Fruit fly (Drosophila melanogaster): ENCODE data around the gene CG42240.

The CG42240 gene

dm6 chrX:6316858-6317474 lies 13.7 kb upstream of the CG42240 start:
- TF ChIP-seq CG17801 (GFP tag; optimal IDR thresholded peaks at IDR 0.05; ENCODE audit: partially characterized antibody), result no peak

DNA sequence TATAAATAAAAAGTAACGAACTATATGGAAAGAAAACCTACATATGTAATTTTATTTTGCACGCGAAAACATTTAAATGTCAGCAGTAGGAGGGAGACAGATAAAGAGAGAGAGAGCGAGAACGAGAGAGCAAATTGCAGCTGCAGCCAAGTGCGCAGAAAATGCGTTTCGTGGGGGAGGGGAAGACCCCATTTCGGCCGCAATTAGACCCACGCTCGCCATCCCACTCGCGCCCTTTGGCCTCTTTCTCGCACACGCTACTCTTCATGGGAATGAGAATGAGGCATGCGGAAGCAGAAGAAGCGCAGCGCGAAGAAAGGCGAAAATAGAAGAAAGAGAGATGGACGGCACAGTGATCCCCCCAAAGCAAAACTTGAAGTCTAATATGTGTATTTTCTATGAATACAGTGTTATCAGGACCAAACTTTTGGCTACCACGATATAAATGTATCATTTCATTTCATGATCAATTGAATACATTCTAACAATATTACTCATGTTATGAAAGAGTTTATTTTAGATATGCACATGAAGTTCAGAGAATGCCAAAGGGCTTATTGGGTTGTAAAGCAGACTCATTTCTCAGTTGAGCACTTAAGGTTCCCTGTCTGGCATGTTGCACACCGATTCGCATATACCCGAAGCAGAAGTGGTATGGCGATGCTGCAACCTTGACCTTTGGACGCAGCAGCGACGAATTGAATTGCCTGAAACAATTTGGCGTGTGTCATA lies 2.5 kb downstream of the CG42240 start:
- no peak for TF ChIP-seq CG17801 (GFP tag; optimal IDR thresholded peaks at IDR 0.05; ENCODE audit: partially characterized antibody)

DNA sequence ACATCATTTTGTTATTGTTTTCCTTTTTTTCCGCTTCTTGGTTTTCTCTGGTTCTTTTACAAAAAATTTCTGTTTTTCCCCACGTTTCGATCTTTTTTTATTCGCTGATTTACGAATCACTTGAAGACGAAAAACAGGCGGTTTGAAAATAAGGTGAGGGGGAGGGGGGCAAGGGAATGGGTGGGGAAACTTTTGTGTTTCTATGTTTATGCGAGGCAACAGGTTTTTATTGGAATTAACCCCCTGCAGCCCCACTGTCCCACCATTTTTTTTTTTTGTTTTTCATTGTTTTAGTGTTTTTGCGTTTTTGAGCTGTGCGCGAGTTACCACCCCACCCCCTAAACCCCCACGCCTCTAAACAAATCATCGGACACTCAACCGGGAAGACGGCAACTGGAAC lies 4.3 kb downstream of the CG42240 start:
- TF ChIP-seq CG17801 (GFP tag; optimal IDR thresholded peaks at IDR 0.05; ENCODE audit: partially characterized antibody), result no peak

DNA sequence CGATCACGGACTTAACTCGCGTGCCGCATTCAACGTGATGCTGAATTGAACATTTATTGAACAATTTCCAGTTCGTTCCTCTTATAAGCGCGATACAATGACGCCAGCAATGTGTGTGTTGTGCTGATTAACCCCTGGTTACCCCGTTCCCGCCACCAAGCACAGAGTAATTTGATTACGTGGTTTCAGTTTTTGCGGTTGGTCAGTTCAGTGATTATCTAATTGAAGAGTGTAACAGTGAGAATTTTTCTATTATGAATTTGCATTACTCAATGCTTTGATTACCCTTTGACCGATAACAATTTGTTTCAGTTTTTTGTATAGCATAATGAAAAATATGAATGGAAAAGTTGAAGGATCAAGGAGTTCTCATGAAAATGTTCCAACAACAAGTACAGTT lies 7.1 kb downstream of the CG42240 start, which contains the start of gene CG3842:
Gene CG3842 (plus strand): TSS at position 61 of the 400 bp plus-strand sequence.
- no peak for TF ChIP-seq CG17801 (GFP tag; optimal IDR thresholded peaks at IDR 0.05; ENCODE audit: partially characterized antibody)

DNA sequence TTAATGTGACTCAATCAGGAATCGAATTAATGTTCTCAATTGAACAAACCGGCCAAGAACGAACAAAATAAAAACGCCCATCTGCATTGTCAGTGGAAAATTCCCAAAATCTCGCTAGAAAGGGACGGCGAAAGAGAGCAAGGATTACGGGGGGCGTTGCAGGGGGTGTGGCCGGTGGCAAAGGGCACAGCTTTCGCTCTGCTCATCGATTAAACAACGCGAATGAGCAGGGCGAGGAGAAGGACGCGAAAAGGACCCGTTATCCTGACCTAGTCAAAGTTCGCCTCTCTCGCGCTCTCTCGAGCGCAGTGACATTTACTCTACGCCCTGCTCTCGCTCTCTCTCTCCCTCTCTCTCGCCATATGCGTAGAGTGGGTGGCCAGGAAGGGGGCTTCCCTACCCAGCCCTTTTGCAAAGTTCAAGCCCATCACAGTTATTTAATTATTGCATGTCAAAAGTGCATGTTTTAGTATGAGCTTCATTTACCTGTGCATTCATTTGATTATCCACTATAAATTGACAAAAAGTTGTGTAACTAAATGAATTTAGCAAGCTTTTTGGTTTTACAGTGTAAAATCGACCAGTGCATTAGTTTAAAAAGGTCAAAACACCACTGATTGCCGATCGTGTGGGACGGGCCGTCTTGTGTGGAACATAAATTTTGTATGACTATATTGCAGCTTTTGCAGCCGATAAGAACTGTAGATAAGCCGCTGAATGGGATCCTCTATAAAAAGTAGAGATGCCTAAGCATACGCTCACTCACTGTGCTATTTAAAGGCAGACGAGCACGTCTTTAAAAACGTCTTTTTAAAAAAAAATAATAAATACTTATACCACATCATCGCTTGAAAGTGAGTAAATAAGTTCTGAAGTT lies 8.3 kb downstream of the CG42240 start:
- TF ChIP-seq CG17801 (GFP tag; optimal IDR thresholded peaks at IDR 0.05; ENCODE audit: partially characterized antibody), result no peak

dm6 chrX:6339970-6340548 lies 9.4 kb downstream of the CG42240 start:
- peak; percentile 60 for TF ChIP-seq CG17801 (GFP tag; optimal IDR thresholded peaks at IDR 0.05; ENCODE audit: partially characterized antibody)

dm6 chrX:6340593-6341068 lies 10.0 kb downstream of the CG42240 start:
- peak; percentile 92 for TF ChIP-seq CG17801 (GFP tag; optimal IDR thresholded peaks at IDR 0.05; ENCODE audit: partially characterized antibody)

- peak; percentile 15 for TF ChIP-seq CG17801 (GFP tag; optimal IDR thresholded peaks at IDR 0.05; ENCODE audit: partially characterized antibody)
Observed at dm6 chrX:6341678-6342077, 11.0 kb downstream of the CG42240 start.

DNA sequence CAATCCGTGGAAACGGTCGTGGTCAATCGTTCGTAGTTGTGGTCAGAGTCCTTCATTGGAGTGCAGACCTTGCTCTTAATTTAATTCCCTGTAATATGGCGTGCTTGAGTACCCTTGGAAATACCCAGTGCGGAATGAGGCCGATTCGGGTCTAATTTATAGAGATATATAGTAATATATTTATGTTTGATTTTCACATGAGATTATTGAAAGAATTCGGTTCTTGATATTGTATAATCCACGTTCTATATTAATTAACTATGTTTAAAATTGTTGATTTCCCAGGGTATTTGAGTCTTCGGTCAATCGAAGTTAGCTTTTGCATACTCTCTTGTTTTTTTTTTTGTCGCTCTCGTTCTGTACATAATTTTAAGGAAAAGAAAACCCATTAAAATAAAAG lies 12.7 kb downstream of the CG42240 start:
- TF ChIP-seq CG17801 (GFP tag; optimal IDR thresholded peaks at IDR 0.05; ENCODE audit: partially characterized antibody), result no peak

dm6 chrX:6343786-6344537 lies 13.3 kb downstream of the CG42240 start:
- TF ChIP-seq CG17801 (GFP tag; optimal IDR thresholded peaks at IDR 0.05; ENCODE audit: partially characterized antibody), result peak; percentile 68

DNA sequence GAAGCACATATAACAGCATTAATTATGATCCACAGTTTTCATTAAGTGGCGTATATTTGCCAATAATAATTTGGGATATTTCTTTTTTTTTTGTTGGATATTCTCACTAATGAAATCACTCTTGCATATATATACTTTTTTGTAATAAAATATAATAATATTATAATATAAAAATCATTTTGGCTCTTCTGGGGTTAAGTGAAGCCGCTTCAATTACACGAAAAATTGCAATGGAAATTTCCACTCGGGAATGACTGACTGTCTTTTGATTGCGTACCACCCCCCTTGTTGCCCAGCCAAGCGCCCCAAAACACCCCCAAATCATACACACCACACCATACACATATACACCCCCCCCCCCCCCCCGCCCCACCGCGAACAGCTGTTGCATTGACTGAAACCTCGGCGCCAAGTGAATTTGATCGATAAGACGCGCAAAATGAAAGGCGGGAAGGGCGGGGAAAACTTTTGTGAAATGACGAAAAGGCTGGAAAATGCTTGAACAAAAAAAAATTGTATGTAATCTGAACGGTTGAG lies 14.0 kb downstream of the CG42240 start:
- TF ChIP-seq CG17801 (GFP tag; optimal IDR thresholded peaks at IDR 0.05; ENCODE audit: partially characterized antibody), result peak; percentile 11

dm6 chrX:6346153-6346552 lies 15.5 kb downstream of the CG42240 start:
- TF ChIP-seq CG17801 (GFP tag; optimal IDR thresholded peaks at IDR 0.05; ENCODE audit: partially characterized antibody), result no peak

- peak; percentile 10 for TF ChIP-seq CG17801 (GFP tag; optimal IDR thresholded peaks at IDR 0.05; ENCODE audit: partially characterized antibody)
Observed at dm6 chrX:6346926-6347367, 16.3 kb downstream of the CG42240 start, which contains the start of gene CG3847. Gene CG3847, plus strand, starts transcription at chrX:6347103.

- TF ChIP-seq CG17801 (GFP tag; optimal IDR thresholded peaks at IDR 0.05; ENCODE audit: partially characterized antibody), result no peak
Observed at dm6 chrX:6349231-6349630, 18.6 kb downstream of the CG42240 start.
